Worm (Caenorhabditis elegans) whole organism, L2 larva: ENCODE measurements around the gene pdk-1.

Experiments
- C34F6.9 ChIP-seq: fragments of 150-350 bp; optimal IDR thresholded peaks from 2 replicates; lab custom pipeline; 2014; ENCODE audit warnings: missing biosample characterization, missing genetic modification characterization
- F13H6.1 ChIP-seq: sonication (generic microtip); optimal IDR thresholded peaks from 2 replicates; lab custom pipeline; 2016; ENCODE audit warnings: missing genetic modification characterization, missing compliant biosample characterization
- R02D3.7 ChIP-seq: fragments of 150-350 bp; optimal IDR thresholded peaks from 2 replicates; lab custom pipeline; 2014; ENCODE audit warnings: missing biosample characterization, missing genetic modification characterization
- Y55F3AM.14 ChIP-seq: fragments of 200-800 bp; sonication (Bioruptor generic); optimal IDR thresholded peaks from 2 replicates; lab custom pipeline; 2018; ENCODE audit warnings: mild to moderate bottlenecking, missing genetic modification characterization, missing compliant biosample characterization
- ZK546.5 ChIP-seq: sonication (generic microtip); optimal IDR thresholded peaks from 2 replicates; lab custom pipeline; 2017; ENCODE audit warnings: missing biosample characterization, missing genetic modification characterization
- alr-1 ChIP-seq: fragments of 150-350 bp; optimal IDR thresholded peaks from 2 replicates; lab custom pipeline; 2014; ENCODE audit warnings: missing biosample characterization, missing genetic modification characterization
- aly-2 ChIP-seq: fragments of 150-350 bp; optimal IDR thresholded peaks from 2 replicates; lab custom pipeline; 2014; ENCODE audit warnings: missing biosample characterization, missing genetic modification characterization
- ama-1 ChIP-seq: fragments of 150-350 bp; optimal IDR thresholded peaks from 2 replicates; lab custom pipeline; 2018; ENCODE audit warnings: inconsistent platforms
- blmp-1 ChIP-seq: sonication (generic microtip); optimal IDR thresholded peaks from 2 replicates; lab custom pipeline; 2017; ENCODE audit warnings: missing genetic modification characterization, mild to moderate bottlenecking, missing compliant biosample characterization, antibody characterized with exemption, moderate library complexity; ENCODE audit not compliant: insufficient read depth
- ceh-16 ChIP-seq: fragments of 150-350 bp; optimal IDR thresholded peaks from 2 replicates; lab custom pipeline; 2014; ENCODE audit warnings: missing biosample characterization, missing genetic modification characterization
- ceh-82 ChIP-seq: fragments of 150-350 bp; optimal IDR thresholded peaks from 2 replicates; lab custom pipeline; 2014; ENCODE audit warnings: missing biosample characterization, missing genetic modification characterization
- crh-2 ChIP-seq: sonication (generic microtip); optimal IDR thresholded peaks from 2 replicates; lab custom pipeline; 2017; ENCODE audit warnings: missing biosample characterization, missing genetic modification characterization
- dmd-4 ChIP-seq: sonication (generic microtip); optimal IDR thresholded peaks from 2 replicates; lab custom pipeline; 2017; ENCODE audit warnings: missing biosample characterization, missing genetic modification characterization
- egl-27 ChIP-seq: sonication (generic microtip); optimal IDR thresholded peaks from 3 replicates; lab custom pipeline; 2017; ENCODE audit warnings: missing biosample characterization, missing genetic modification reagents, missing genetic modification characterization
- elt-1 ChIP-seq: fragments of 150-350 bp; optimal IDR thresholded peaks from 2 replicates; lab custom pipeline; 2014; ENCODE audit warnings: missing biosample characterization, missing genetic modification characterization
- elt-3 ChIP-seq: sonication (generic microtip); optimal IDR thresholded peaks from 2 replicates; lab custom pipeline; 2017; ENCODE audit warnings: missing biosample characterization, missing genetic modification characterization
- fos-1 ChIP-seq: fragments of 150-350 bp; optimal IDR thresholded peaks from 2 replicates; lab custom pipeline; 2014; ENCODE audit warnings: missing biosample characterization, missing genetic modification characterization
- gmeb-1 ChIP-seq: fragments of 150-350 bp; optimal IDR thresholded peaks from 2 replicates; lab custom pipeline; 2014; ENCODE audit warnings: missing biosample characterization, missing genetic modification characterization
- lin-11 ChIP-seq: fragments of 150-350 bp; sonication (generic microtip); optimal IDR thresholded peaks from 2 replicates; lab custom pipeline; 2014; ENCODE audit warnings: missing biosample characterization, missing genetic modification characterization, inconsistent platforms, mixed read lengths
- lin-13 ChIP-seq: fragments of 150-350 bp; optimal IDR thresholded peaks from 2 replicates; lab custom pipeline; 2014; ENCODE audit warnings: missing biosample characterization, missing genetic modification reagents, missing genetic modification characterization
- lin-39 ChIP-seq: fragments of 150-350 bp; optimal IDR thresholded peaks from 2 replicates; lab custom pipeline; 2014; ENCODE audit warnings: missing biosample characterization, missing genetic modification reagents, missing genetic modification characterization
- lsy-2 ChIP-seq, 2 experiments: fragments of 150-350 bp in 1 of 2; sonication (generic microtip) in 1 of 2; optimal IDR thresholded peaks; 2 replicates each; lab custom pipeline; 2014 to 2017; ENCODE audit warnings: missing biosample characterization in 2 of 2, missing genetic modification characterization in 2 of 2
- mab-5 ChIP-seq: fragments of 150-350 bp; optimal IDR thresholded peaks from 2 replicates; lab custom pipeline; 2014; ENCODE audit warnings: missing biosample characterization, missing genetic modification characterization
- mbf-1 ChIP-seq: sonication (generic microtip); optimal IDR thresholded peaks from 2 replicates; lab custom pipeline; 2017; ENCODE audit warnings: missing biosample characterization, missing genetic modification characterization
- mdl-1 ChIP-seq, 2 experiments: fragments of 150-350 bp in 1 of 2; sonication (generic microtip) in 1 of 2; optimal IDR thresholded peaks; 2 replicates each; lab custom pipeline; 2017; ENCODE audit warnings: missing biosample characterization in 2 of 2, missing genetic modification characterization in 2 of 2
- nhr-10 ChIP-seq: sonication (generic microtip); optimal IDR thresholded peaks from 2 replicates; lab custom pipeline; 2017; ENCODE audit warnings: missing biosample characterization, missing genetic modification characterization
- nhr-11 ChIP-seq: fragments of 150-350 bp; optimal IDR thresholded peaks from 2 replicates; lab custom pipeline; 2014; ENCODE audit warnings: missing biosample characterization, missing genetic modification characterization
- nhr-12 ChIP-seq: fragments of 150-350 bp; optimal IDR thresholded peaks from 2 replicates; lab custom pipeline; 2014; ENCODE audit warnings: missing biosample characterization, missing genetic modification characterization
- nhr-129 ChIP-seq: fragments of 150-350 bp; optimal IDR thresholded peaks from 2 replicates; lab custom pipeline; 2014; ENCODE audit warnings: missing biosample characterization, missing genetic modification characterization
- nhr-21 ChIP-seq: fragments of 150-350 bp; optimal IDR thresholded peaks from 2 replicates; lab custom pipeline; 2014; ENCODE audit warnings: missing biosample characterization, missing genetic modification characterization
- nhr-23 ChIP-seq: fragments of 150-350 bp; optimal IDR thresholded peaks from 2 replicates; lab custom pipeline; 2014; ENCODE audit warnings: missing biosample characterization, missing genetic modification reagents, missing genetic modification characterization
- nhr-237 ChIP-seq: fragments of 150-350 bp; optimal IDR thresholded peaks from 2 replicates; lab custom pipeline; 2014; ENCODE audit warnings: missing biosample characterization, missing genetic modification characterization
- nhr-25 ChIP-seq: fragments of 150-350 bp; sonication (generic microtip); optimal IDR thresholded peaks from 3 replicates; lab custom pipeline; 2014; ENCODE audit warnings: missing biosample characterization, missing genetic modification characterization
- nhr-6 ChIP-seq: fragments of 150-350 bp; optimal IDR thresholded peaks from 2 replicates; lab custom pipeline; 2014; ENCODE audit warnings: missing biosample characterization, missing genetic modification characterization
- nhr-77 ChIP-seq: fragments of 150-350 bp; optimal IDR thresholded peaks from 2 replicates; lab custom pipeline; 2014; ENCODE audit warnings: missing biosample characterization, missing genetic modification characterization
- peb-1 ChIP-seq: fragments of 150-350 bp; optimal IDR thresholded peaks from 2 replicates; lab custom pipeline; 2014; ENCODE audit warnings: missing biosample characterization, missing genetic modification characterization
- sem-4 ChIP-seq: fragments of 150-350 bp; optimal IDR thresholded peaks from 2 replicates; lab custom pipeline; 2014; ENCODE audit warnings: missing biosample characterization, missing genetic modification reagents, missing genetic modification characterization
- skn-1 ChIP-seq: sonication (generic microtip); optimal IDR thresholded peaks from 2 replicates; lab custom pipeline; 2017; ENCODE audit warnings: missing biosample characterization, missing genetic modification characterization
- sma-3 ChIP-seq: sonication (generic microtip); optimal IDR thresholded peaks from 2 replicates; lab custom pipeline; 2016; ENCODE audit warnings: missing genetic modification reagents, missing genetic modification characterization, missing compliant biosample characterization
- sma-9 ChIP-seq, 2 experiments: fragments of 150-350 bp in 1 of 2; sonication (generic microtip) in 1 of 2; optimal IDR thresholded peaks; 2 replicates each; lab custom pipeline; 2014 to 2016; ENCODE audit warnings: missing genetic modification characterization in 2 of 2, mild to moderate bottlenecking in 1 of 2, missing biosample characterization in 1 of 2, missing compliant biosample characterization in 1 of 2, missing genetic modification reagents in 1 of 2, moderate library complexity in 1 of 2
- snpc-4 ChIP-seq: fragments of 150-350 bp; optimal IDR thresholded peaks from 2 replicates; lab custom pipeline; 2014; ENCODE audit warnings: missing biosample characterization, missing genetic modification characterization
- unc-39 ChIP-seq: fragments of 150-350 bp; optimal IDR thresholded peaks from 2 replicates; lab custom pipeline; 2014; ENCODE audit warnings: missing biosample characterization, missing genetic modification characterization
- unc-55 ChIP-seq: fragments of 150-350 bp; sonication (generic microtip); optimal IDR thresholded peaks from 3 replicates; lab custom pipeline; 2014; ENCODE audit warnings: missing biosample characterization, missing genetic modification reagents, missing genetic modification characterization
- unc-62 ChIP-seq: fragments of 150-350 bp; optimal IDR thresholded peaks from 2 replicates; lab custom pipeline; 2014; ENCODE audit warnings: missing biosample characterization, missing genetic modification reagents, missing genetic modification characterization
- zag-1 ChIP-seq: fragments of 150-350 bp; optimal IDR thresholded peaks from 2 replicates; lab custom pipeline; 2014; ENCODE audit warnings: missing biosample characterization, missing genetic modification characterization
- ztf-1 ChIP-seq: fragments of 200-800 bp; sonication (Bioruptor generic); conservative IDR thresholded peaks from 2 replicates; pipeline ENCODE4 v1.3.6; 2022; ENCODE audit warnings: missing genetic modification characterization, missing compliant biosample characterization
- ztf-11 ChIP-seq: sonication (generic microtip); optimal IDR thresholded peaks from 2 replicates; lab custom pipeline; 2017; ENCODE audit warnings: missing biosample characterization, missing genetic modification characterization
- ztf-4 ChIP-seq: fragments of 150-350 bp; optimal IDR thresholded peaks from 2 replicates; lab custom pipeline; 2014; ENCODE audit warnings: missing biosample characterization, missing genetic modification characterization

Gene pdk-1

ce11 chrX:1322997-1323396, 1.9 kb downstream of the pdk-1 start:
- TF ChIP-seq nhr-129 (tag; lab: Kevin White, UChicago) (peak; percentile 98), C34F6.9 (tag; lab: Kevin White, UChicago) (peak; percentile 68), sma-3 (GFP tag; lab: Kevin White, UChicago) (peak; percentile 85), blmp-1 (tag; lab: Kevin White, UChicago) (peak; percentile 46), nhr-10 (no peak), ztf-4 (tag; lab: Kevin White, UChicago) (peak; percentile 29), lin-39 (peak; percentile 41), dmd-4 (tag; lab: Kevin White, UChicago) (no peak), peb-1 (no peak), sma-9 (GFP tag; optimal IDR thresholded peaks at IDR 0.05; lab: Kevin White, UChicago) (peak; percentile 22), sma-9 (tag; optimal IDR thresholded peaks at IDR 0.05; lab: Kevin White, UChicago) (no peak), mab-5 (tag; lab: Kevin White, UChicago) (peak; percentile 78), elt-3 (tag; lab: Kevin White, UChicago) (no peak), gmeb-1 (tag; lab: Kevin White, UChicago) (peak; percentile 77), crh-2 (tag; lab: Kevin White, UChicago) (peak; percentile 93), ceh-16 (peak; percentile 54), nhr-11 (tag; lab: Kevin White, UChicago) (no peak), sem-4 (tag; lab: Kevin White, UChicago) (peak; percentile 72), lin-11 (peak; percentile 83), nhr-237 (tag; lab: Kevin White, UChicago) (peak; percentile 16), nhr-23 (tag; lab: Kevin White, UChicago) (no peak), unc-62 (GFP tag; lab: Kevin White, UChicago) (no peak), lin-13 (peak; percentile 75), fos-1 (tag; lab: Kevin White, UChicago) (peak; percentile 79), ztf-11 (tag; lab: Kevin White, UChicago) (no peak), F13H6.1 (tag; lab: Kevin White, UChicago) (peak; percentile 58), ZK546.5 (tag; lab: Kevin White, UChicago) (no peak), Y55F3AM.14 (GFP tag; lab: Kevin White, UChicago) (no peak), mbf-1 (no peak), nhr-25 (tag; lab: Kevin White, UChicago) (peak; percentile 82), skn-1 (tag; lab: Kevin White, UChicago) (no peak), nhr-77 (tag; lab: Kevin White, UChicago) (peak; percentile 78), alr-1 (tag; lab: Kevin White, UChicago) (no peak), zag-1 (tag; lab: Kevin White, UChicago) (peak; percentile 83), ceh-82 (tag; lab: Kevin White, UChicago) (peak; percentile 55), mdl-1 (tag; optimal IDR thresholded peaks at IDR 0.05; lab: Kevin White, UChicago) (peak; percentile 61 to 81), R02D3.7 (tag; lab: Kevin White, UChicago) (peak; percentile 17), unc-39 (tag; lab: Kevin White, UChicago) (no peak), aly-2 (tag; lab: Kevin White, UChicago) (no peak), snpc-4 (tag; lab: Kevin White, UChicago) (peak; percentile 41), ztf-1 (GFP tag; lab: Robert Waterston, UW) (no peak), egl-27 (tag; lab: Kevin White, UChicago) (peak; percentile 67), lsy-2 (tag; optimal IDR thresholded peaks at IDR 0.05; lab: Kevin White, UChicago) (peak; percentile 74 to 84), ama-1 (lab: Kevin White, UChicago) (no peak), unc-55 (peak; percentile 99), nhr-12 (tag; lab: Kevin White, UChicago) (no peak), elt-1 (no peak), nhr-6 (tag; lab: Kevin White, UChicago) (peak; percentile 91), nhr-21 (tag; lab: Kevin White, UChicago) (peak; percentile 88)
